Worm (Caenorhabditis elegans) whole organism, young adult: ENCODE results near the gene C25B8.8.

ENCODE experiments used
- B0019.2 ChIP-seq: fragments of 200-800 bp; sonication (Bioruptor generic); conservative IDR thresholded peaks from 2 replicates; pipeline ENCODE4 v1.3.6; 2022; ENCODE audit warnings: missing genetic modification reagents, missing genetic modification characterization, missing compliant biosample characterization
- B0336.3 ChIP-seq: fragments of 200-800 bp; sonication (Bioruptor generic); IDR thresholded peaks from 2 replicates; pipeline ENCODE4 v1.3.6; 2022; ENCODE audit warnings: missing genetic modification characterization, missing compliant biosample characterization
- F22D6.2 ChIP-seq: sonication (generic microtip); optimal IDR thresholded peaks from 2 replicates; lab custom pipeline; 2016; ENCODE audit warnings: mild to moderate bottlenecking, missing genetic modification characterization, missing compliant biosample characterization
- F57A8.1 ChIP-seq: fragments of 200-800 bp; sonication (Bioruptor generic); optimal IDR thresholded peaks from 2 replicates; lab custom pipeline; 2018; ENCODE audit warnings: mild to moderate bottlenecking, missing genetic modification characterization, moderate library complexity, missing compliant biosample characterization
- Y53G8AR.9 ChIP-seq: fragments of 200-800 bp; sonication (Bioruptor generic); conservative IDR thresholded peaks from 2 replicates; pipeline ENCODE4 v1.3.6; 2022; ENCODE audit warnings: missing genetic modification reagents, missing genetic modification characterization, missing compliant biosample characterization
- Y56A3A.18 ChIP-seq: fragments of 200-800 bp; sonication (Bioruptor generic); IDR thresholded peaks from 2 replicates; pipeline ENCODE4 v1.3.6; 2022; ENCODE audit warnings: missing genetic modification reagents, missing genetic modification characterization, missing compliant biosample characterization
- Y95B8A.8 ChIP-seq: fragments of 200-800 bp; sonication (Bioruptor generic); IDR thresholded peaks from 2 replicates; pipeline ENCODE4 v1.3.6; 2022; ENCODE audit warnings: missing genetic modification reagents, missing genetic modification characterization, missing compliant biosample characterization
- atf-7 ChIP-seq: sonication (generic microtip); optimal IDR thresholded peaks from 2 replicates; lab custom pipeline; 2017; ENCODE audit warnings: mild to moderate bottlenecking, missing genetic modification characterization, missing compliant biosample characterization
- attf-3 ChIP-seq: fragments of 200-800 bp; sonication (Bioruptor generic); conservative IDR thresholded peaks from 2 replicates; pipeline ENCODE4 v1.3.6; 2022; ENCODE audit warnings: missing genetic modification reagents, missing genetic modification characterization, missing compliant biosample characterization
- attf-5 ChIP-seq: fragments of 200-800 bp; sonication (Bioruptor generic); optimal IDR thresholded peaks from 2 replicates; lab custom pipeline; 2018; ENCODE audit warnings: mild to moderate bottlenecking, missing genetic modification characterization, missing compliant biosample characterization
- attf-6 ChIP-seq: fragments of 200-800 bp; sonication (Bioruptor generic); IDR thresholded peaks from 2 replicates; pipeline ENCODE4 v1.3.6; 2022; ENCODE audit warnings: missing genetic modification reagents, missing genetic modification characterization, missing compliant biosample characterization
- ccch-3 ChIP-seq: fragments of 200-800 bp; sonication (Bioruptor generic); optimal IDR thresholded peaks from 2 replicates; lab custom pipeline; 2018; ENCODE audit warnings: mild to moderate bottlenecking, missing genetic modification characterization, missing compliant biosample characterization
- ceh-27 ChIP-seq: fragments of 200-800 bp; sonication (Bioruptor generic); optimal IDR thresholded peaks from 2 replicates; lab custom pipeline; 2018; ENCODE audit warnings: mild to moderate bottlenecking, missing genetic modification characterization, moderate library complexity, missing compliant biosample characterization
- ceh-79 ChIP-seq: sonication (generic microtip); optimal IDR thresholded peaks from 2 replicates; lab custom pipeline; 2017; ENCODE audit warnings: mild to moderate bottlenecking, missing genetic modification characterization, missing compliant biosample characterization
- chd-7 ChIP-seq: sonication (generic microtip); optimal IDR thresholded peaks from 2 replicates; lab custom pipeline; 2016; ENCODE audit warnings: mild to moderate bottlenecking, missing genetic modification characterization, moderate library complexity, missing compliant biosample characterization
- dpff-1 ChIP-seq: sonication (generic microtip); optimal IDR thresholded peaks from 2 replicates; lab custom pipeline; 2017; ENCODE audit warnings: mild to moderate bottlenecking, missing genetic modification characterization, missing compliant biosample characterization
- efl-1 ChIP-seq: fragments of 150-350 bp; optimal IDR thresholded peaks from 2 replicates; lab custom pipeline; 2014; ENCODE audit warnings: missing biosample characterization, missing genetic modification reagents, missing genetic modification characterization
- ets-4 ChIP-seq: fragments of 200-800 bp; sonication (Bioruptor generic); optimal IDR thresholded peaks from 2 replicates; lab custom pipeline; 2018; ENCODE audit warnings: mild to moderate bottlenecking, missing genetic modification characterization, missing compliant biosample characterization
- hmg-1.2 ChIP-seq: fragments of 200-800 bp; sonication (Bioruptor generic); IDR thresholded peaks from 2 replicates; pipeline ENCODE4 v1.3.6; 2022; ENCODE audit warnings: missing genetic modification reagents, missing genetic modification characterization, missing compliant biosample characterization
- hmg-20 ChIP-seq: fragments of 200-800 bp; sonication (Bioruptor generic); IDR thresholded peaks from 2 replicates; pipeline ENCODE4 v1.3.6; 2022; ENCODE audit warnings: missing genetic modification reagents, missing genetic modification characterization, missing compliant biosample characterization
- hrde-1 ChIP-seq: sonication (generic microtip); optimal IDR thresholded peaks from 2 replicates; lab custom pipeline; 2016; ENCODE audit warnings: missing genetic modification characterization, mild to moderate bottlenecking, missing compliant biosample characterization, moderate library complexity, missing genotype, missing genetic modification reagents, borderline replicate concordance
- hsf-1 ChIP-seq: fragments of 200-800 bp; sonication (Bioruptor generic); IDR thresholded peaks from 2 replicates; pipeline ENCODE4 v1.3.6; 2022; ENCODE audit warnings: missing genetic modification reagents, missing genetic modification characterization, missing compliant biosample characterization
- let-526 ChIP-seq: fragments of 200-800 bp; sonication (Bioruptor generic); IDR thresholded peaks from 2 replicates; pipeline ENCODE4 v1.3.6; 2022; ENCODE audit warnings: missing genetic modification reagents, missing genetic modification characterization, missing compliant biosample characterization
- let-607 ChIP-seq, 2 experiments: fragments of 200-800 bp in 1 of 2; sonication (Bioruptor generic) in 1 of 2; sonication (generic microtip) in 1 of 2; optimal IDR thresholded peaks; 2 replicates each; lab custom pipeline; 2016 to 2018; ENCODE audit warnings: mild to moderate bottlenecking in 2 of 2, missing compliant biosample characterization in 2 of 2, missing genetic modification characterization in 2 of 2, moderate library complexity in 2 of 2, missing genotype in 1 of 2
- lin-35 ChIP-seq, 3 experiments: fragments of 150-350 bp in 2 of 3; sonication (generic microtip) in 1 of 3; optimal IDR thresholded peaks; 2 replicates each; lab custom pipeline; 2014 to 2018; ENCODE audit warnings: missing biosample characterization in 3 of 3, missing genetic modification characterization in 3 of 3, missing genetic modification reagents in 3 of 3
- lsl-1 ChIP-seq: fragments of 200-800 bp; sonication (Bioruptor generic); optimal IDR thresholded peaks from 2 replicates; lab custom pipeline; 2018; ENCODE audit warnings: mild to moderate bottlenecking, missing genetic modification characterization, moderate library complexity, missing compliant biosample characterization
- madf-6 ChIP-seq: fragments of 200-800 bp; sonication (Bioruptor generic); IDR thresholded peaks from 2 replicates; pipeline ENCODE4 v1.3.6; 2022; ENCODE audit warnings: missing genetic modification reagents, missing genetic modification characterization, missing compliant biosample characterization
- madf-8 ChIP-seq: fragments of 200-800 bp; sonication (Bioruptor generic); conservative IDR thresholded peaks from 2 replicates; pipeline ENCODE4 v1.3.6; 2022; ENCODE audit warnings: missing genetic modification reagents, missing genetic modification characterization, missing compliant biosample characterization
- mcd-1 ChIP-seq: fragments of 200-800 bp; sonication (Bioruptor generic); IDR thresholded peaks from 2 replicates; pipeline ENCODE4 v1.3.6; 2022; ENCODE audit warnings: missing genetic modification reagents, missing genetic modification characterization, missing compliant biosample characterization
- nfya-2 ChIP-seq: fragments of 200-800 bp; sonication (Bioruptor generic); IDR thresholded peaks from 2 replicates; pipeline ENCODE4 v1.3.6; 2022; ENCODE audit warnings: missing genetic modification reagents, missing genetic modification characterization, missing compliant biosample characterization
- nfyb-1 ChIP-seq: fragments of 200-800 bp; sonication (Bioruptor generic); IDR thresholded peaks from 2 replicates; pipeline ENCODE4 v1.3.6; 2022; ENCODE audit warnings: missing genetic modification reagents, missing genetic modification characterization, missing compliant biosample characterization
- nhr-179 ChIP-seq: sonication (generic microtip); optimal IDR thresholded peaks from 2 replicates; lab custom pipeline; 2016; ENCODE audit warnings: mild to moderate bottlenecking, missing genetic modification characterization, missing compliant biosample characterization
- nhr-80 ChIP-seq: sonication (generic microtip); optimal IDR thresholded peaks from 2 replicates; lab custom pipeline; 2016; ENCODE audit warnings: missing genetic modification characterization, missing compliant biosample characterization
- repo-1 ChIP-seq: sonication (generic microtip); optimal IDR thresholded peaks from 2 replicates; lab custom pipeline; 2017; ENCODE audit warnings: mild to moderate bottlenecking, missing genetic modification characterization, missing compliant biosample characterization
- snpc-3.4 ChIP-seq: sonication (generic microtip); optimal IDR thresholded peaks from 2 replicates; lab custom pipeline; 2017; ENCODE audit warnings: missing genetic modification characterization, mild to moderate bottlenecking, missing compliant biosample characterization, antibody characterized with exemption, moderate library complexity, missing genotype, missing genetic modification reagents
- snpc-4 ChIP-seq, 5 experiments: fragments of 150-350 bp in 1 of 5; sonication (generic microtip) in 4 of 5; optimal IDR thresholded peaks; 2 replicates each; lab custom pipeline; 2014 to 2018; ENCODE audit warnings: missing genetic modification characterization in 5 of 5, missing biosample characterization in 3 of 5, antibody characterized with exemption in 2 of 5, mild to moderate bottlenecking in 2 of 5, missing compliant biosample characterization in 2 of 5, missing genotype in 2 of 5, moderate library complexity in 2 of 5, missing genetic modification reagents in 1 of 5
- tbp1 ChIP-seq: fragments of 200-800 bp; sonication (Bioruptor generic); optimal IDR thresholded peaks from 2 replicates; lab custom pipeline; 2018; ENCODE audit warnings: mild to moderate bottlenecking, missing genetic modification characterization, missing compliant biosample characterization
- tbx-9 ChIP-seq: sonication (generic microtip); optimal IDR thresholded peaks from 2 replicates; lab custom pipeline; 2016; ENCODE audit warnings: borderline replicate concordance, missing genetic modification characterization, inconsistent platforms, missing compliant biosample characterization
- ztf-22 ChIP-seq: fragments of 200-800 bp; sonication (Bioruptor generic); optimal IDR thresholded peaks from 2 replicates; lab custom pipeline; 2018; ENCODE audit warnings: mild to moderate bottlenecking, missing genetic modification characterization, moderate library complexity, missing compliant biosample characterization
- ztf-25 ChIP-seq: fragments of 200-800 bp; sonication (Bioruptor generic); IDR thresholded peaks from 2 replicates; pipeline ENCODE4 v1.3.6; 2022; ENCODE audit warnings: missing genetic modification reagents, missing genetic modification characterization, missing compliant biosample characterization
- ztf-3 ChIP-seq: fragments of 200-800 bp; sonication (Bioruptor generic); optimal IDR thresholded peaks from 2 replicates; lab custom pipeline; 2018; ENCODE audit warnings: mild to moderate bottlenecking, missing genetic modification characterization, missing compliant biosample characterization
- ztf-6 ChIP-seq: fragments of 200-800 bp; sonication (Bioruptor generic); IDR thresholded peaks from 2 replicates; pipeline ENCODE4 v1.3.6; 2022; ENCODE audit warnings: missing genetic modification reagents, missing genetic modification characterization, missing compliant biosample characterization

Gene C25B8.8

ce11 chrX:6603098-6603497 is 6.7 kb upstream of the C25B8.8 start, which contains the start of gene F23G4.1:
Gene F23G4.1, minus strand, starts transcription at chrX:6603198.
- TF ChIP-seq efl-1 (GFP tag; lab: Kevin White, UChicago) (no peak), B0336.3 (GFP tag; lab: Robert Waterston, UW) (no peak), ztf-6 (GFP tag; lab: Robert Waterston, UW) (no peak), ceh-27 (GFP tag; lab: Kevin White, UChicago) (no peak), madf-6 (GFP tag; lab: Robert Waterston, UW) (no peak), attf-5 (GFP tag; lab: Kevin White, UChicago) (no peak), ztf-25 (no peak), attf-6 (GFP tag; lab: Robert Waterston, UW) (no peak), snpc-3.4 (tag; lab: Kevin White, UChicago) (no peak), nfya-2 (GFP tag; lab: Robert Waterston, UW) (no peak), ccch-3 (GFP tag; lab: Kevin White, UChicago) (no peak), ceh-79 (tag; lab: Kevin White, UChicago) (no peak), ztf-22 (GFP tag; lab: Kevin White, UChicago) (no peak), nhr-179 (tag; lab: Kevin White, UChicago) (no peak), let-526 (GFP tag; lab: Robert Waterston, UW) (no peak), chd-7 (no peak), Y53G8AR.9 (no peak), lin-35 (GFP tag; optimal IDR thresholded peaks at IDR 0.05; lab: Kevin White, UChicago) (no peak), Y95B8A.8 (GFP tag; lab: Robert Waterston, UW) (no peak)

- TF ChIP-seq snpc-4 (GFP tag; optimal IDR thresholded peaks at IDR 0.05; lab: Kevin White, UChicago) (no peak), snpc-4 (tag; optimal IDR thresholded peaks at IDR 0.05; lab: Kevin White, UChicago) (peak in 2 of 4 experiments; percentile 1 to 71), tbp1 (GFP tag; lab: Kevin White, UChicago) (peak; percentile 47), ceh-27 (GFP tag; lab: Kevin White, UChicago) (no peak), nhr-80 (peak; percentile 76), ztf-22 (GFP tag; lab: Kevin White, UChicago) (peak; percentile 69)
Observed at ce11 chrX:6606991-6607390, 2.8 kb upstream of the C25B8.8 start, which contains the start of gene cpr-6. Gene cpr-6, plus strand, starts transcription at chrX:6607207.

ce11 chrX:6607599-6607998 is 2.2 kb upstream of the C25B8.8 start:
- no peak for TF ChIP-seq lsl-1 (GFP tag; lab: Kevin White, UChicago)
- no peak for TF ChIP-seq nfyb-1 (GFP tag; lab: Robert Waterston, UW)
- TF ChIP-seq ztf-3 (GFP tag; lab: Kevin White, UChicago): no peak
- no peak for TF ChIP-seq Y56A3A.18 (GFP tag; lab: Robert Waterston, UW)
- TF ChIP-seq hmg-20: no peak
- no peak for TF ChIP-seq ceh-27 (GFP tag; lab: Kevin White, UChicago)
- TF ChIP-seq attf-3: no peak
- TF ChIP-seq Y95B8A.8 (GFP tag; lab: Robert Waterston, UW): no peak
- TF ChIP-seq B0019.2: no peak
- TF ChIP-seq tbx-9 (tag; lab: Kevin White, UChicago): no peak
- no peak for TF ChIP-seq F57A8.1 (GFP tag; lab: Kevin White, UChicago)
- peak; percentile 40 for TF ChIP-seq repo-1 (tag; lab: Kevin White, UChicago)
- no peak for TF ChIP-seq dpff-1 (tag; lab: Kevin White, UChicago)
- 0 out of 2 replicates have a peak, but pooled peaks have one; percentile 18 for TF ChIP-seq hsf-1 (GFP tag; lab: Robert Waterston, UW)
- TF ChIP-seq atf-7: no peak
- no peak for TF ChIP-seq nfya-2 (GFP tag; lab: Robert Waterston, UW)
- TF ChIP-seq B0336.3 (GFP tag; lab: Robert Waterston, UW): no peak
- no peak for TF ChIP-seq mcd-1 (GFP tag; lab: Robert Waterston, UW)
- no peak for TF ChIP-seq lin-35 (GFP tag; optimal IDR thresholded peaks at IDR 0.05; lab: Kevin White, UChicago)
- TF ChIP-seq Y53G8AR.9: peak; percentile 59
- TF ChIP-seq hmg-1.2 (GFP tag; lab: Robert Waterston, UW): no peak
- no peak for TF ChIP-seq F22D6.2 (tag; lab: Kevin White, UChicago)
- TF ChIP-seq let-607 (tag; optimal IDR thresholded peaks at IDR 0.05; lab: Kevin White, UChicago): peak in 1 of 2 experiments; percentile 41
- TF ChIP-seq hrde-1 (tag; lab: Kevin White, UChicago): no peak
- no peak for TF ChIP-seq madf-8 (GFP tag; lab: Robert Waterston, UW)
- TF ChIP-seq ets-4 (GFP tag; lab: Kevin White, UChicago): peak; percentile 29
